Worm (Caenorhabditis elegans) whole organism, mixed stage, embryonic: Measurements from ENCODE around the gene F17A2.16.

ENCODE experiments used
- nhr-12 ChIP-seq: fragments of 150-350 bp; optimal IDR thresholded peaks from 2 replicates; lab custom pipeline; 2014; ENCODE audit warnings: missing biosample characterization, missing genetic modification characterization
- unc-39 ChIP-seq: fragments of 150-350 bp; optimal IDR thresholded peaks from 2 replicates; lab custom pipeline; 2014; ENCODE audit warnings: missing biosample characterization, missing genetic modification characterization

- no peak for TF ChIP-seq nhr-12 (tag; lab: Kevin White, UChicago)
- no peak for TF ChIP-seq unc-39 (tag; lab: Kevin White, UChicago)
Observed at ce11 chrX:12348329-12348728, 40.1 kb downstream of the F17A2.16 start, which contains the start of gene F42F12.14.
